Worm (Caenorhabditis elegans): ENCODE measurements around the gene K10B4.3.

K10B4.3 gene

DNA sequence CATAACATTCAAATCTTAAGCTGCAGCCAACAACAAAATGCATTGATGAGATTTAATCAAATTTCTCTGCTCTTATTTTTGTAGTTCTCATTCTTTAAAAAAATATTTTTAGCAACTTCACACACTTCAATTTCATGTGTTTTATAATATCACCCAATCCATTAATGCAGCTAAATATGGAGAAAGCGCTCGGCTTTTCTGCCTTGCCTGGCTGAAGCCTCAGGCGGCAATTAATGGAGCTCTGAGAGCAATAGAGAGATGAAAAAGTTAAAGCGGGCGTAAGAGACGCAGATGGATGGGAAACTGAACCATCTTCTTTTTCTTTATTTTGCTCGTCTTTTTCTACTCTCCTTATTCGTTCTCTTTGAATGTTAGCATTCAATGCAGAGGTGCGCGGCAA, 13.3 kb downstream of the K10B4.3 start:
- no peak for TF ChIP-seq nhr-6 (tag; optimal IDR thresholded peaks at IDR 0.05)
- TF ChIP-seq ceh-16 (tag; optimal IDR thresholded peaks at IDR 0.05), result no peak
- TF ChIP-seq nhr-10 (tag; optimal IDR thresholded peaks at IDR 0.05), result no peak
- no peak for TF ChIP-seq crh-2 (tag; optimal IDR thresholded peaks at IDR 0.05)
- TF ChIP-seq nhr-12 (tag; optimal IDR thresholded peaks at IDR 0.05), result no peak
- TF ChIP-seq fos-1 (tag; optimal IDR thresholded peaks at IDR 0.05), result no peak
- TF ChIP-seq unc-39 (tag; optimal IDR thresholded peaks at IDR 0.05), result no peak
- TF ChIP-seq lin-11 (tag; optimal IDR thresholded peaks at IDR 0.05), result no peak
- TF ChIP-seq unc-62 (GFP tag; optimal IDR thresholded peaks at IDR 0.05), result no peak
- TF ChIP-seq mdl-1 (tag; optimal IDR thresholded peaks at IDR 0.05), result no peak
- TF ChIP-seq zag-1 (tag; optimal IDR thresholded peaks at IDR 0.05), result no peak
- no peak for TF ChIP-seq nhr-129 (tag; optimal IDR thresholded peaks at IDR 0.05)
- TF ChIP-seq unc-55 (GFP tag; optimal IDR thresholded peaks at IDR 0.05), result no peak
- TF ChIP-seq skn-1 (tag; optimal IDR thresholded peaks at IDR 0.05), result no peak

DNA sequence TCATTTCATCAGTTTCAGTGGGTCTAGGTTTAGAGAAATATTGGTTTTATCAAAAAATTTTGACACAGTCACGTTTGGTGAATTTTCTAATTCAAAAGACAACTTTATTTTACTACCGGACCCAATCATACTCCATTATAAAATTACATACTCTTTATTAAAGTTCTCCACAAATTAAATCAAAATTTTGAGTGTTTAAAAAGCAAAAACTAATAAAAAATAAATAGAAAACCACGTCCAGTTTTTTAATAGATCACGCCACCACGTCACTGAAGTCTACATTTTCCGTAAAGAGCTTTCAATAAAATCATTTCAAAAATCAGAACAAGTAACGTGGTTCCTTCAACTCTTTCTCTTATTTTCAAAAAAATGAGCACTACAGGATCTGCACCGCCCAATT, 15.1 kb downstream of the K10B4.3 start, which contains the start of gene txt-1:
txt-1 (plus strand) TSS at position 301 of the 400 bp plus-strand sequence.
- TF ChIP-seq unc-39 (tag; optimal IDR thresholded peaks at IDR 0.05) (no peak), zag-1 (tag; optimal IDR thresholded peaks at IDR 0.05) (no peak), unc-62 (GFP tag; optimal IDR thresholded peaks at IDR 0.05) (no peak), nhr-6 (tag; optimal IDR thresholded peaks at IDR 0.05) (no peak), dmd-4 (tag; optimal IDR thresholded peaks at IDR 0.05) (no peak), mdl-1 (tag; optimal IDR thresholded peaks at IDR 0.05) (no peak), nhr-25 (tag; optimal IDR thresholded peaks at IDR 0.05) (no peak), ceh-82 (tag; optimal IDR thresholded peaks at IDR 0.05) (no peak), blmp-1 (tag; optimal IDR thresholded peaks at IDR 0.05; ENCODE audit: insufficient read depth) (no peak), sem-4 (tag; optimal IDR thresholded peaks at IDR 0.05) (no peak), lin-13 (GFP tag; optimal IDR thresholded peaks at IDR 0.05) (no peak), nhr-23 (tag; optimal IDR thresholded peaks at IDR 0.05) (no peak), sma-9 (GFP tag; optimal IDR thresholded peaks at IDR 0.05) (no peak), sma-9 (tag; optimal IDR thresholded peaks at IDR 0.05) (no peak), ztf-4 (tag; optimal IDR thresholded peaks at IDR 0.05) (no peak), snpc-4 (tag; optimal IDR thresholded peaks at IDR 0.05) (no peak), F13H6.1 (tag; optimal IDR thresholded peaks at IDR 0.05) (no peak), sma-3 (GFP tag; optimal IDR thresholded peaks at IDR 0.05) (no peak)

- TF ChIP-seq R02D3.7 (tag; optimal IDR thresholded peaks at IDR 0.05), result no peak
- TF ChIP-seq nhr-23 (tag; optimal IDR thresholded peaks at IDR 0.05), result no peak
- no peak for TF ChIP-seq mdl-1 (tag; optimal IDR thresholded peaks at IDR 0.05)
- TF ChIP-seq zag-1 (tag; optimal IDR thresholded peaks at IDR 0.05), result no peak
- TF ChIP-seq mab-5 (tag; optimal IDR thresholded peaks at IDR 0.05), result no peak
- TF ChIP-seq nhr-129 (tag; optimal IDR thresholded peaks at IDR 0.05), result no peak
- TF ChIP-seq sem-4 (tag; optimal IDR thresholded peaks at IDR 0.05), result no peak
- TF ChIP-seq nhr-21 (tag; optimal IDR thresholded peaks at IDR 0.05), result no peak
- TF ChIP-seq alr-1 (tag; optimal IDR thresholded peaks at IDR 0.05), result no peak
- no peak for TF ChIP-seq Y55F3AM.14 (GFP tag; optimal IDR thresholded peaks at IDR 0.05)
- TF ChIP-seq mbf-1 (tag; optimal IDR thresholded peaks at IDR 0.05), result no peak
- TF ChIP-seq nhr-6 (tag; optimal IDR thresholded peaks at IDR 0.05), result no peak
- no peak for TF ChIP-seq unc-62 (GFP tag; optimal IDR thresholded peaks at IDR 0.05)
- TF ChIP-seq ztf-1 (GFP tag; conservative IDR thresholded peaks at IDR 0.05), result no peak
- TF ChIP-seq ztf-11 (tag; optimal IDR thresholded peaks at IDR 0.05), result no peak
- no peak for TF ChIP-seq sma-3 (GFP tag; optimal IDR thresholded peaks at IDR 0.05)
- no peak for TF ChIP-seq ceh-82 (tag; optimal IDR thresholded peaks at IDR 0.05)
- TF ChIP-seq nhr-12 (tag; optimal IDR thresholded peaks at IDR 0.05), result no peak
Measured at ce11 chrII:105327-105882, 15.6 kb downstream of the K10B4.3 start.

DNA sequence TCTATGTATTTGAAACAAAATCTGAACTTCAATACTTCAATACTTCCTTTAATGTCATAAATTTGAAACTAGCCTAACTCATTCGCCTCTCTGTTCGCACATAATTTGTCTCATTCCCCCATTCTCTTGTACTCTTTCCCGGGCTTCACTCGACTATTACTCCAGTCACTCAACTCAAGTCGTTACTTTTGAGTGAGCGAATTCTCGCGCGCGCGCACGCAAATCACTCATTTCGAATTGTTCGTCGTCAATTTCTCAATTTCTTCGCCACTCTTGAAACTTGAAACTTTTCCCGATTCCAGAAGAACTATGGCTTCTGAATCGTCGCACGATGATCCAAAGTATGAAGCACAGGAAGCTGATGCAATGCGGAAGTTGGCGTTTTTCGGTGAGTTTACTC, 16.8 kb downstream of the K10B4.3 start, which contains the start of gene col-68:
col-68 (plus strand) TSS at position 301 of the 400 bp plus-strand sequence.
- TF ChIP-seq sma-9 (GFP tag; optimal IDR thresholded peaks at IDR 0.05) (no peak), sma-9 (tag; optimal IDR thresholded peaks at IDR 0.05) (no peak), nhr-11 (tag; optimal IDR thresholded peaks at IDR 0.05) (no peak), ZK546.5 (tag; optimal IDR thresholded peaks at IDR 0.05) (no peak), crh-2 (tag; optimal IDR thresholded peaks at IDR 0.05) (no peak), snpc-4 (tag; optimal IDR thresholded peaks at IDR 0.05) (no peak), ceh-82 (tag; optimal IDR thresholded peaks at IDR 0.05) (no peak), nhr-10 (tag; optimal IDR thresholded peaks at IDR 0.05) (no peak), nhr-21 (tag; optimal IDR thresholded peaks at IDR 0.05) (no peak), mbf-1 (tag; optimal IDR thresholded peaks at IDR 0.05) (no peak), mab-5 (tag; optimal IDR thresholded peaks at IDR 0.05) (no peak), elt-1 (tag; optimal IDR thresholded peaks at IDR 0.05) (no peak), nhr-77 (tag; optimal IDR thresholded peaks at IDR 0.05) (no peak), egl-27 (tag; optimal IDR thresholded peaks at IDR 0.05) (no peak), F13H6.1 (tag; optimal IDR thresholded peaks at IDR 0.05) (no peak), sem-4 (tag; optimal IDR thresholded peaks at IDR 0.05) (no peak), sma-3 (GFP tag; optimal IDR thresholded peaks at IDR 0.05) (no peak), lin-39 (tag; optimal IDR thresholded peaks at IDR 0.05) (no peak)
